Worm (Caenorhabditis elegans) whole organism, early embryonic: ENCODE results near the gene try-8.

ENCODE experiments used
- ama-1 ChIP-seq: fragments of 150-350 bp; optimal IDR thresholded peaks from 2 replicates; lab custom pipeline; 2014
- pes-1 ChIP-seq: fragments of 200-800 bp; sonication (Bioruptor generic); IDR thresholded peaks from 2 replicates; pipeline ENCODE4 v1.3.6; 2022; ENCODE audit warnings: missing genetic modification reagents, missing genetic modification characterization, missing compliant biosample characterization
- sea-1 ChIP-seq: fragments of 200-800 bp; sonication (Bioruptor generic); conservative IDR thresholded peaks from 2 replicates; pipeline ENCODE4 v1.3.6; 2022; ENCODE audit warnings: missing genetic modification characterization, missing compliant biosample characterization

ce11 chrV:7435376-7436204 lies 18.5 kb downstream of the try-8 start, which contains the start of the genes ddo-2 and F25E5.8:
- TF ChIP-seq sea-1 (GFP tag; lab: Robert Waterston, UW) (no peak), ama-1 (lab: Kevin White, UChicago) (no peak), pes-1 (GFP tag; lab: Robert Waterston, UW) (no peak)
